Worm (Caenorhabditis elegans) whole organism, young adult: ENCODE data around the gene cst-1.
"Not testable (repeated sequence)": the region's sequence is repeated elsewhere in the genome, so short reads cannot be mapped to it uniquely, and the experiment has no call there.

Experiments used
- B0019.2 ChIP-seq: fragments of 200-800 bp; sonication (Bioruptor generic); conservative IDR thresholded peaks from 2 replicates; pipeline ENCODE4 v1.3.6; 2022; ENCODE audit warnings: missing genetic modification reagents, missing genetic modification characterization, missing compliant biosample characterization
- C06A6.2 ChIP-seq: fragments of 200-800 bp; sonication (Bioruptor generic); conservative IDR thresholded peaks from 2 replicates; pipeline ENCODE4 v1.3.6; 2022; ENCODE audit warnings: missing genetic modification characterization, missing compliant biosample characterization
- F22D6.2 ChIP-seq: sonication (generic microtip); optimal IDR thresholded peaks from 2 replicates; lab custom pipeline; 2016; ENCODE audit warnings: mild to moderate bottlenecking, missing genetic modification characterization, missing compliant biosample characterization
- F33H1.4 ChIP-seq: fragments of 200-800 bp; sonication (Bioruptor generic); IDR thresholded peaks from 2 replicates; pipeline ENCODE4 v1.3.6; 2022; ENCODE audit warnings: missing genetic modification reagents, missing genetic modification characterization, missing compliant biosample characterization
- F57A8.1 ChIP-seq: fragments of 200-800 bp; sonication (Bioruptor generic); optimal IDR thresholded peaks from 2 replicates; lab custom pipeline; 2018; ENCODE audit warnings: mild to moderate bottlenecking, missing genetic modification characterization, moderate library complexity, missing compliant biosample characterization
- K12H6.12 ChIP-seq: fragments of 200-800 bp; sonication (Bioruptor generic); optimal IDR thresholded peaks from 2 replicates; lab custom pipeline; 2018; ENCODE audit warnings: mild to moderate bottlenecking, missing genetic modification characterization, missing compliant biosample characterization
- T26A5.8 ChIP-seq: sonication (generic microtip); optimal IDR thresholded peaks from 2 replicates; lab custom pipeline; 2016; ENCODE audit warnings: missing genetic modification characterization, missing compliant biosample characterization
- Y53F4B.3 ChIP-seq: fragments of 200-800 bp; sonication (Bioruptor generic); IDR thresholded peaks from 2 replicates; pipeline ENCODE4 v1.3.6; 2022; ENCODE audit warnings: missing genetic modification reagents, missing genetic modification characterization, missing compliant biosample characterization
- Y67H2A.10 ChIP-seq: fragments of 200-800 bp; sonication (Bioruptor generic); conservative IDR thresholded peaks from 2 replicates; pipeline ENCODE4 v1.3.6; 2022; ENCODE audit warnings: missing genetic modification reagents, missing genetic modification characterization, missing compliant biosample characterization
- ZK185.1 ChIP-seq: sonication (generic microtip); optimal IDR thresholded peaks from 2 replicates; lab custom pipeline; 2016; ENCODE audit warnings: mild to moderate bottlenecking, missing genetic modification characterization, missing compliant biosample characterization; ENCODE audit not compliant: poor library complexity, severe bottlenecking
- akir-1 ChIP-seq: fragments of 200-800 bp; sonication (Bioruptor generic); optimal IDR thresholded peaks from 2 replicates; lab custom pipeline; 2018; ENCODE audit warnings: mild to moderate bottlenecking, missing genetic modification characterization, moderate library complexity, missing compliant biosample characterization
- atf-7 ChIP-seq: sonication (generic microtip); optimal IDR thresholded peaks from 2 replicates; lab custom pipeline; 2017; ENCODE audit warnings: mild to moderate bottlenecking, missing genetic modification characterization, missing compliant biosample characterization
- athp-1 ChIP-seq: sonication (generic microtip); optimal IDR thresholded peaks from 2 replicates; lab custom pipeline; 2017; ENCODE audit warnings: mild to moderate bottlenecking, missing genetic modification characterization, missing compliant biosample characterization
- cebp-1 ChIP-seq, 2 experiments: fragments of 200-800 bp in 1 of 2; sonication (Bioruptor generic) in 1 of 2; sonication (generic microtip) in 1 of 2; IDR thresholded peaks in 1 of 2; optimal IDR thresholded peaks in 1 of 2; 2 replicates each; pipeline versions ENCODE4 v1.3.6 to Lab custom; 2017 to 2022; ENCODE audit warnings: missing compliant biosample characterization in 2 of 2, missing genetic modification characterization in 2 of 2, mild to moderate bottlenecking in 1 of 2, missing genetic modification reagents in 1 of 2, moderate library complexity in 1 of 2
- ceh-40 ChIP-seq: fragments of 200-800 bp; sonication (Bioruptor generic); IDR thresholded peaks from 2 replicates; pipeline ENCODE4 v1.3.6; 2022; ENCODE audit warnings: missing genetic modification characterization, missing compliant biosample characterization
- dox-1 ChIP-seq: fragments of 200-800 bp; sonication (Bioruptor generic); IDR thresholded peaks from 2 replicates; pipeline ENCODE4 v1.3.6; 2022; ENCODE audit warnings: missing genetic modification reagents, missing genetic modification characterization, missing compliant biosample characterization
- dpff-1 ChIP-seq: sonication (generic microtip); optimal IDR thresholded peaks from 2 replicates; lab custom pipeline; 2017; ENCODE audit warnings: mild to moderate bottlenecking, missing genetic modification characterization, missing compliant biosample characterization
- egl-18 ChIP-seq: fragments of 200-800 bp; sonication (Bioruptor generic); IDR thresholded peaks from 2 replicates; pipeline ENCODE4 v1.3.6; 2022; ENCODE audit warnings: missing genetic modification reagents, missing genetic modification characterization, missing compliant biosample characterization
- hlh-12 ChIP-seq: sonication (generic microtip); optimal IDR thresholded peaks from 2 replicates; lab custom pipeline; 2016; ENCODE audit warnings: missing genetic modification characterization, missing compliant biosample characterization
- hmg-20 ChIP-seq: fragments of 200-800 bp; sonication (Bioruptor generic); IDR thresholded peaks from 2 replicates; pipeline ENCODE4 v1.3.6; 2022; ENCODE audit warnings: missing genetic modification reagents, missing genetic modification characterization, missing compliant biosample characterization
- hsf-1 ChIP-seq: fragments of 200-800 bp; sonication (Bioruptor generic); IDR thresholded peaks from 2 replicates; pipeline ENCODE4 v1.3.6; 2022; ENCODE audit warnings: missing genetic modification reagents, missing genetic modification characterization, missing compliant biosample characterization
- lag-1 ChIP-seq: fragments of 200-800 bp; sonication (Bioruptor generic); IDR thresholded peaks from 2 replicates; pipeline ENCODE4 v1.3.6; 2022; ENCODE audit warnings: missing genetic modification reagents, missing genetic modification characterization, missing compliant biosample characterization
- lin-40 ChIP-seq: sonication (generic microtip); optimal IDR thresholded peaks from 2 replicates; lab custom pipeline; 2016; ENCODE audit warnings: missing genetic modification characterization, mild to moderate bottlenecking, missing compliant biosample characterization, missing genotype, missing genetic modification reagents
- mes-4 ChIP-seq: sonication (generic microtip); optimal IDR thresholded peaks from 2 replicates; lab custom pipeline; 2016; ENCODE audit warnings: missing genotype, missing genetic modification characterization, missing compliant biosample characterization
- mxl-1 ChIP-seq: sonication (generic microtip); optimal IDR thresholded peaks from 2 replicates; lab custom pipeline; 2016; ENCODE audit warnings: missing genetic modification characterization, missing compliant biosample characterization
- nfyb-1 ChIP-seq: fragments of 200-800 bp; sonication (Bioruptor generic); IDR thresholded peaks from 2 replicates; pipeline ENCODE4 v1.3.6; 2022; ENCODE audit warnings: missing genetic modification reagents, missing genetic modification characterization, missing compliant biosample characterization
- nhr-90 ChIP-seq: sonication (generic microtip); optimal IDR thresholded peaks from 2 replicates; lab custom pipeline; 2016; ENCODE audit warnings: missing genotype, mild to moderate bottlenecking, missing genetic modification characterization, missing compliant biosample characterization
- pha-4 ChIP-seq: fragments of 150-350 bp; sonication (generic microtip); optimal IDR thresholded peaks from 2 replicates; lab custom pipeline; 2014; ENCODE audit warnings: missing biosample characterization, missing genetic modification reagents, missing genetic modification characterization
- repo-1 ChIP-seq: sonication (generic microtip); optimal IDR thresholded peaks from 2 replicates; lab custom pipeline; 2017; ENCODE audit warnings: mild to moderate bottlenecking, missing genetic modification characterization, missing compliant biosample characterization
- sea-2 ChIP-seq: fragments of 200-800 bp; sonication (Bioruptor generic); IDR thresholded peaks from 2 replicates; pipeline ENCODE4 v1.3.6; 2022; ENCODE audit warnings: missing genetic modification characterization, missing compliant biosample characterization
- snpc-1.1 ChIP-seq: sonication (generic microtip); optimal IDR thresholded peaks from 2 replicates; lab custom pipeline; 2017; ENCODE audit warnings: missing genetic modification characterization, mild to moderate bottlenecking, missing compliant biosample characterization, antibody characterized with exemption, moderate library complexity, missing genotype, missing genetic modification reagents; ENCODE audit not compliant: insufficient read depth
- snpc-4 ChIP-seq, 5 experiments: fragments of 150-350 bp in 1 of 5; sonication (generic microtip) in 4 of 5; optimal IDR thresholded peaks; 2 replicates each; lab custom pipeline; 2014 to 2018; ENCODE audit warnings: missing genetic modification characterization in 5 of 5, missing biosample characterization in 3 of 5, antibody characterized with exemption in 2 of 5, mild to moderate bottlenecking in 2 of 5, missing compliant biosample characterization in 2 of 5, missing genotype in 2 of 5, moderate library complexity in 2 of 5, missing genetic modification reagents in 1 of 5
- sptf-2 ChIP-seq: fragments of 200-800 bp; sonication (Bioruptor generic); optimal IDR thresholded peaks from 2 replicates; lab custom pipeline; 2018; ENCODE audit warnings: mild to moderate bottlenecking, missing genetic modification characterization, missing compliant biosample characterization
- tlf-1 ChIP-seq: fragments of 200-800 bp; sonication (Bioruptor generic); optimal IDR thresholded peaks from 2 replicates; lab custom pipeline; 2018; ENCODE audit warnings: mild to moderate bottlenecking, missing genetic modification characterization, missing compliant biosample characterization
- xnd-1 ChIP-seq: sonication (generic microtip); optimal IDR thresholded peaks from 2 replicates; lab custom pipeline; 2016; ENCODE audit warnings: missing genotype, missing genetic modification reagents, missing genetic modification characterization, missing compliant biosample characterization
- zim-3 ChIP-seq: sonication (generic microtip); optimal IDR thresholded peaks from 2 replicates; lab custom pipeline; 2017; ENCODE audit warnings: mild to moderate bottlenecking, missing genetic modification characterization, moderate library complexity, missing compliant biosample characterization
- ztf-22 ChIP-seq: fragments of 200-800 bp; sonication (Bioruptor generic); optimal IDR thresholded peaks from 2 replicates; lab custom pipeline; 2018; ENCODE audit warnings: mild to moderate bottlenecking, missing genetic modification characterization, moderate library complexity, missing compliant biosample characterization
- ztf-6 ChIP-seq: fragments of 200-800 bp; sonication (Bioruptor generic); IDR thresholded peaks from 2 replicates; pipeline ENCODE4 v1.3.6; 2022; ENCODE audit warnings: missing genetic modification reagents, missing genetic modification characterization, missing compliant biosample characterization

Gene cst-1

ce11 chrX:4322847-4323455, 16.5 kb upstream of the cst-1 start:
- TF ChIP-seq B0019.2 (no peak), cebp-1 (GFP tag; IDR thresholded peaks at IDR 0.05; lab: Robert Waterston, UW) (no peak), cebp-1 (tag; optimal IDR thresholded peaks at IDR 0.05; lab: Kevin White, UChicago) (no peak), F33H1.4 (no peak), C06A6.2 (GFP tag; lab: Robert Waterston, UW) (no peak), dox-1 (GFP tag; lab: Robert Waterston, UW) (no peak), athp-1 (tag; lab: Kevin White, UChicago) (no peak), snpc-1.1 (no peak), nfyb-1 (no peak), ZK185.1 (tag; lab: Kevin White, UChicago) (no peak)
- TF ChIP-seq, all 124 proteins: peak for 0

ce11 chrX:4328816-4329215, 10.6 kb upstream of the cst-1 start, which contains the start of gene C24A8.5:
Gene C24A8.5 (minus strand): TSS chrX:4328916.
- TF ChIP-seq F57A8.1 (GFP tag; lab: Kevin White, UChicago) (no peak), mes-4 (tag; lab: Kevin White, UChicago) (no peak), ceh-40 (GFP tag; lab: Robert Waterston, UW) (no peak), atf-7 (tag; lab: Kevin White, UChicago) (no peak), T26A5.8 (tag; lab: Kevin White, UChicago) (no peak), repo-1 (tag; lab: Kevin White, UChicago) (no peak), ZK185.1 (tag; lab: Kevin White, UChicago) (no peak)

ce11 chrX:4332305-4332704, 7.1 kb upstream of the cst-1 start, which contains the start of gene C24A8.6:
Gene C24A8.6 (minus strand): TSS chrX:4332405.
- not testable (repeated sequence) for TF ChIP-seq hmg-20; sea-2 (GFP tag; lab: Robert Waterston, UW); atf-7 (tag; lab: Kevin White, UChicago)

- TF ChIP-seq F22D6.2; snpc-4 (GFP tag; optimal IDR thresholded peaks at IDR 0.05; lab: Kevin White, UChicago); snpc-4 (tag; optimal IDR thresholded peaks at IDR 0.05; lab: Kevin White, UChicago); atf-7 (tag; lab: Kevin White, UChicago): not testable (repeated sequence)
Measured at ce11 chrX:4335950-4336349, 3.5 kb upstream of the cst-1 start, which contains the start of gene cst-2. Gene cst-2 (minus strand): TSS chrX:4336050.

ce11 chrX:4342730-4343129, 3.3 kb downstream of the cst-1 start:
- TF ChIP-seq sptf-2 (GFP tag; lab: Kevin White, UChicago) (no peak), hlh-12 (tag; lab: Kevin White, UChicago) (no peak), cebp-1 (GFP tag; IDR thresholded peaks at IDR 0.05; lab: Robert Waterston, UW) (no peak), cebp-1 (tag; optimal IDR thresholded peaks at IDR 0.05; lab: Kevin White, UChicago) (peak; percentile 83), nfyb-1 (no peak)

- no peak for TF ChIP-seq nhr-90 (tag; lab: Kevin White, UChicago)
- TF ChIP-seq tlf-1 (GFP tag; lab: Kevin White, UChicago), result no peak
- TF ChIP-seq akir-1 (GFP tag; lab: Kevin White, UChicago), result no peak
- no peak for TF ChIP-seq pha-4 (tag; lab: Kevin White, UChicago)
- no peak for TF ChIP-seq dpff-1
- no peak for TF ChIP-seq zim-3 (tag; lab: Kevin White, UChicago)
- TF ChIP-seq hsf-1 (GFP tag; lab: Robert Waterston, UW), result no peak
- TF ChIP-seq ztf-22 (GFP tag; lab: Kevin White, UChicago), result no peak
- no peak for TF ChIP-seq lin-40
- no peak for TF ChIP-seq ceh-40 (GFP tag; lab: Robert Waterston, UW)
- TF ChIP-seq Y67H2A.10 (GFP tag; lab: Robert Waterston, UW), result no peak
- TF ChIP-seq ztf-6 (GFP tag; lab: Robert Waterston, UW), result no peak
- TF ChIP-seq Y53F4B.3, result no peak
- no peak for TF ChIP-seq egl-18 (GFP tag; lab: Robert Waterston, UW)
- TF ChIP-seq nfyb-1, result no peak
- TF ChIP-seq mxl-1 (tag; lab: Kevin White, UChicago), result no peak
- TF ChIP-seq lag-1 (GFP tag; lab: Robert Waterston, UW), result no peak
- TF ChIP-seq xnd-1 (tag; lab: Kevin White, UChicago), result no peak
- no peak for TF ChIP-seq K12H6.12
Measured at ce11 chrX:4343915-4344314, 4.5 kb downstream of the cst-1 start, which contains the start of gene F14H12.3. Gene F14H12.3 (plus strand): TSS chrX:4344215.
